Worm (Caenorhabditis elegans) whole organism, L4 larva: Measurements from ENCODE around the gene fbxb-117.
"Not testable (repeated sequence)": the region's sequence is repeated elsewhere in the genome, so short reads cannot be mapped to it uniquely, and the experiment has no call there.

Experiments
- arid-1 ChIP-seq: fragments of 200-800 bp; sonication (Bioruptor generic); conservative IDR thresholded peaks from 2 replicates; pipeline ENCODE4 v1.3.6; 2022; ENCODE audit warnings: missing genetic modification reagents, missing genetic modification characterization, missing compliant biosample characterization
- ces-1 ChIP-seq: fragments of 150-350 bp; sonication (generic microtip); optimal IDR thresholded peaks from 4 replicates; lab custom pipeline; 2014; ENCODE audit warnings: missing biosample characterization, missing genetic modification reagents, missing genetic modification characterization
- dmd-6 ChIP-seq: fragments of 200-800 bp; sonication (Bioruptor generic); IDR thresholded peaks from 2 replicates; pipeline ENCODE4 v1.3.6; 2022; ENCODE audit warnings: missing genetic modification reagents, missing genetic modification characterization, missing compliant biosample characterization
- dpl-1 ChIP-seq: fragments of 150-350 bp; optimal IDR thresholded peaks from 2 replicates; lab custom pipeline; 2014; ENCODE audit warnings: missing biosample characterization, missing genetic modification reagents, missing genetic modification characterization
- fkh-10 ChIP-seq: fragments of 150-350 bp; optimal IDR thresholded peaks from 2 replicates; lab custom pipeline; 2014; ENCODE audit warnings: missing biosample characterization, missing genetic modification reagents, missing genetic modification characterization
- lin-13 ChIP-seq: fragments of 150-350 bp; optimal IDR thresholded peaks from 2 replicates; lab custom pipeline; 2014; ENCODE audit warnings: missing biosample characterization, missing genetic modification reagents, missing genetic modification characterization
- php-3 ChIP-seq: fragments of 200-800 bp; sonication (Bioruptor generic); IDR thresholded peaks from 2 replicates; pipeline ENCODE4 v1.3.6; 2022; ENCODE audit warnings: missing genetic modification reagents, missing genetic modification characterization, missing compliant biosample characterization
- pqm-1 ChIP-seq: sonication (generic microtip); optimal IDR thresholded peaks from 2 replicates; lab custom pipeline; 2017; ENCODE audit warnings: missing biosample characterization, missing genetic modification characterization
- rbr-2 ChIP-seq: sonication (generic microtip); optimal IDR thresholded peaks from 2 replicates; lab custom pipeline; 2016; ENCODE audit warnings: missing genotype, missing genetic modification characterization, missing compliant biosample characterization
- unc-130 ChIP-seq: sonication (generic microtip); optimal IDR thresholded peaks from 2 replicates; lab custom pipeline; 2016; ENCODE audit warnings: missing genetic modification reagents, missing genetic modification characterization, missing compliant biosample characterization
- unc-62 ChIP-seq, 3 experiments: fragments of 150-350 bp in 1 of 3; sonication (generic microtip); optimal IDR thresholded peaks in 2 of 3; peaks in 1 of 3; 1 replicate in 1 of 3; 2 replicates in 2 of 3; lab custom pipeline; 2014 to 2017; ENCODE audit warnings: missing biosample characterization in 3 of 3, missing genetic modification characterization in 3 of 3, missing genetic modification reagents in 3 of 3, missing genotype in 1 of 3
- ztf-11 ChIP-seq: fragments of 150-350 bp; optimal IDR thresholded peaks from 2 replicates; lab custom pipeline; 2014; ENCODE audit warnings: missing biosample characterization, missing genetic modification characterization

DNA sequence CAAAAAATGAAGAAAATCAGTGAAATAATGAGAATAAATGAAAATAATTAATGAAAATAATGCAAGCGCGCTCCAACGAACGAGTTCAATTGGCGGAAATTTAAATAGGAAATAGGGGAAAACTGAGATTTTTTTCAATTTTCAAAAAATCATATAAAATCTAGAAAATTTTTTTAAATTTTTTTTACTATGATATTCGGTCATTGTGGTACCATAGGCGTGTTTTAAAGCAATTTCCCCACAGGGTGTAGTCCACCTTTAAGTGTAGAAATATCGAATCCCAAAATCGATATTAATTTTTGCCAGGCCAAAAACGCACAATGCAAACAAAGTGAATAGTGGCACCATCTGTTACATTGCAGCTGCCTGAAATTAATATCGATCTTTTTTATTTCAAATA is 18.3 kb upstream of the fbxb-117 start, which contains the start of gene F21D9.1:
- TF ChIP-seq ces-1 (GFP tag; lab: Kevin White, UChicago); arid-1 (GFP tag; lab: Robert Waterston, UW); unc-130; fkh-10 (GFP tag; lab: Kevin White, UChicago); rbr-2 (tag; lab: Kevin White, UChicago); pqm-1; ztf-11 (tag; lab: Kevin White, UChicago); dpl-1 (GFP tag; lab: Kevin White, UChicago); unc-62 (GFP tag; optimal IDR thresholded peaks at IDR 0.05 in 1 of 2; lab: Kevin White, UChicago); unc-62 (tag; optimal IDR thresholded peaks at IDR 0.05; lab: Kevin White, UChicago); dmd-6 (GFP tag; lab: Robert Waterston, UW); php-3 (GFP tag; lab: Robert Waterston, UW); lin-13: not testable (repeated sequence)
